Fruit fly (Drosophila melanogaster) whole organism, embryonic: Measurements from ENCODE around the gene Pmm2.

Experiments
- Atf6 ChIP-seq: fragments of 200-800 bp; sonication (Bioruptor generic); IDR thresholded peaks from 2 replicates; pipeline ENCODE4 v1.3.6; 2022; ENCODE audit warnings: missing biosample characterization, missing genetic modification characterization
- Awh ChIP-seq: fragments of 200-800 bp; sonication (Bioruptor generic); IDR thresholded peaks from 2 replicates; pipeline ENCODE4, ENCODE4 v1.3.6; 2022; ENCODE audit warnings: missing biosample characterization, missing genetic modification characterization
- Bdp1 ChIP-seq: fragments of 200-800 bp; sonication (Bioruptor generic); optimal IDR thresholded peaks from 3 replicates; lab custom pipeline; 2016; ENCODE audit warnings: missing biosample characterization, missing genetic modification characterization
- C15 ChIP-seq: fragments of 200-800 bp; sonication (Bioruptor generic); IDR thresholded peaks from 3 replicates; pipeline ENCODE4 v1.3.6; 2022; ENCODE audit warnings: missing biosample characterization, missing genetic modification characterization
- CG10267 ChIP-seq: fragments of 200-800 bp; sonication (Bioruptor generic); optimal IDR thresholded peaks from 2 replicates; lab custom pipeline; 2018; ENCODE audit warnings: missing biosample characterization, mild to moderate bottlenecking, missing genetic modification characterization, moderate library complexity
- CG10462 ChIP-seq: fragments of 200-800 bp; sonication (Bioruptor generic); optimal IDR thresholded peaks from 2 replicates; lab custom pipeline; 2016; ENCODE audit warnings: missing biosample characterization, missing genetic modification characterization
- CG10654 ChIP-seq: fragments of 200-800 bp; sonication (Bioruptor generic); optimal IDR thresholded peaks from 2 replicates; lab custom pipeline; 2016; ENCODE audit warnings: missing biosample characterization, missing genetic modification characterization
- CG11093 ChIP-seq: fragments of 200-800 bp; sonication (Bioruptor generic); IDR thresholded peaks from 3 replicates; pipeline ENCODE4 v1.3.6; 2022; ENCODE audit warnings: missing biosample characterization, missing genetic modification characterization
- CG11696 ChIP-seq: fragments of 200-800 bp; sonication (Bioruptor generic); IDR thresholded peaks from 2 replicates; pipeline ENCODE4 v1.3.6; 2022; ENCODE audit warnings: missing biosample characterization, missing genetic modification characterization
- CG12219 ChIP-seq: fragments of 200-800 bp; sonication (Bioruptor generic); optimal IDR thresholded peaks from 3 replicates; lab custom pipeline; 2018; ENCODE audit warnings: missing biosample characterization, mild to moderate bottlenecking, missing genetic modification characterization
- CG12769 ChIP-seq: fragments of 200-800 bp; sonication (Bioruptor generic); optimal IDR thresholded peaks from 2 replicates; lab custom pipeline; 2019; ENCODE audit warnings: missing biosample characterization, mild to moderate bottlenecking, missing genetic modification characterization, moderate library complexity
- CG13287 ChIP-seq: fragments of 200-800 bp; sonication (Bioruptor generic); IDR thresholded peaks from 2 replicates; pipeline ENCODE4 v1.3.6; 2022; ENCODE audit warnings: missing biosample characterization, missing genetic modification characterization; ENCODE audit not compliant: partially characterized antibody
- CG14710 ChIP-seq: fragments of 200-800 bp; sonication (Bioruptor generic); optimal IDR thresholded peaks from 3 replicates; lab custom pipeline; 2019; ENCODE audit warnings: missing biosample characterization, mild to moderate bottlenecking, missing genetic modification characterization, moderate library complexity
- CG15601 ChIP-seq: fragments of 200-800 bp; sonication (Bioruptor generic); optimal IDR thresholded peaks from 3 replicates; lab custom pipeline; 2019; ENCODE audit warnings: missing biosample characterization, mild to moderate bottlenecking, missing genetic modification characterization, moderate library complexity
- CG17568 ChIP-seq: fragments of 200-800 bp; sonication (Bioruptor generic); optimal IDR thresholded peaks from 2 replicates; lab custom pipeline; 2018; ENCODE audit warnings: missing biosample characterization, mild to moderate bottlenecking, missing genetic modification characterization, moderate library complexity
- CG30020 ChIP-seq: fragments of 200-800 bp; optimal IDR thresholded peaks from 2 replicates; lab custom pipeline; 2019; ENCODE audit warnings: missing biosample characterization, mild to moderate bottlenecking, missing genetic modification characterization, moderate library complexity
- CG30403 ChIP-seq: fragments of 200-800 bp; sonication (Bioruptor generic); optimal IDR thresholded peaks from 3 replicates; lab custom pipeline; 2016; ENCODE audit warnings: missing biosample characterization, missing genetic modification characterization
- CG34376 ChIP-seq: fragments of 200-800 bp; sonication (Bioruptor generic); optimal IDR thresholded peaks from 2 replicates; lab custom pipeline; 2018; ENCODE audit warnings: missing biosample characterization, mild to moderate bottlenecking, missing genetic modification characterization
- CG4404 ChIP-seq: fragments of 200-800 bp; sonication (Bioruptor generic); IDR thresholded peaks from 2 replicates; pipeline ENCODE4 v1.3.6; 2022; ENCODE audit warnings: missing biosample characterization, missing genetic modification characterization
- CG4424 ChIP-seq: fragments of 200-800 bp; sonication (Bioruptor generic); optimal IDR thresholded peaks from 3 replicates; lab custom pipeline; 2016; ENCODE audit warnings: missing biosample characterization, missing genetic modification characterization
- CG4854 ChIP-seq: fragments of 200-800 bp; sonication (Bioruptor generic); optimal IDR thresholded peaks from 2 replicates; lab custom pipeline; 2016; ENCODE audit warnings: missing biosample characterization, missing genetic modification characterization, inconsistent platforms
- CG7357 ChIP-seq: fragments of 200-800 bp; sonication (Bioruptor generic); IDR thresholded peaks from 3 replicates; pipeline ENCODE4 v1.3.6; 2022; ENCODE audit warnings: missing biosample characterization, missing genetic modification characterization
- Dad ChIP-seq: fragments of 200-800 bp; sonication (Bioruptor generic); optimal IDR thresholded peaks from 3 replicates; lab custom pipeline; 2016; ENCODE audit warnings: missing biosample characterization, missing genetic modification characterization
- Fer2 ChIP-seq: fragments of 200-800 bp; sonication (Bioruptor generic); optimal IDR thresholded peaks from 2 replicates; lab custom pipeline; 2018; ENCODE audit warnings: missing biosample characterization, mild to moderate bottlenecking, missing genetic modification characterization, moderate library complexity
- Mad ChIP-seq: fragments of 200-800 bp; sonication (Bioruptor generic); optimal IDR thresholded peaks from 2 replicates; lab custom pipeline; 2016; ENCODE audit warnings: missing biosample characterization, missing genetic modification characterization
- Opbp ChIP-seq: fragments of 200-800 bp; sonication (Bioruptor generic); IDR thresholded peaks from 3 replicates; pipeline ENCODE4 v1.3.6; 2022; ENCODE audit warnings: missing biosample characterization, missing genetic modification characterization; ENCODE audit not compliant: partially characterized antibody
- Side ChIP-seq: fragments of 200-800 bp; sonication (Bioruptor generic); optimal IDR thresholded peaks from 2 replicates; lab custom pipeline; 2016; ENCODE audit warnings: missing biosample characterization, missing genetic modification characterization
- ab ChIP-seq: fragments of 200-800 bp; sonication (Bioruptor generic); optimal IDR thresholded peaks from 2 replicates; lab custom pipeline; 2016; ENCODE audit warnings: missing biosample characterization, missing genetic modification characterization
- aop ChIP-seq: fragments of 200-800 bp; sonication (Bioruptor generic); IDR thresholded peaks from 2 replicates; pipeline ENCODE4 v1.3.6; 2022; ENCODE audit warnings: missing biosample characterization, missing genetic modification characterization
- ara ChIP-seq: fragments of 200-800 bp; sonication (Bioruptor generic); IDR thresholded peaks from 2 replicates; pipeline ENCODE4 v1.3.6; 2022; ENCODE audit warnings: missing biosample characterization, missing genetic modification characterization
- bab2 ChIP-seq: fragments of 200-800 bp; sonication (Bioruptor generic); optimal IDR thresholded peaks from 2 replicates; lab custom pipeline; 2016; ENCODE audit warnings: missing biosample characterization, missing genetic modification characterization
- corto ChIP-seq: fragments of 200-800 bp; sonication (Bioruptor generic); optimal IDR thresholded peaks from 2 replicates; lab custom pipeline; 2016; ENCODE audit warnings: missing biosample characterization, mild to moderate bottlenecking, missing genetic modification characterization, moderate library complexity
- crc ChIP-seq: fragments of 200-800 bp; sonication (Bioruptor generic); optimal IDR thresholded peaks from 2 replicates; lab custom pipeline; 2016; ENCODE audit warnings: missing biosample characterization, missing genetic modification characterization
- dan ChIP-seq: fragments of 200-800 bp; sonication (Bioruptor generic); IDR thresholded peaks from 2 replicates; pipeline ENCODE4 v1.3.6; 2022; ENCODE audit warnings: missing biosample characterization, missing genetic modification characterization
- en ChIP-seq: fragments of 200-800 bp; sonication (Bioruptor generic); optimal IDR thresholded peaks from 2 replicates; lab custom pipeline; 2016; ENCODE audit warnings: missing biosample characterization, missing genetic modification characterization
- esg ChIP-seq: fragments of 200-800 bp; sonication (Bioruptor generic); conservative IDR thresholded peaks from 2 replicates; pipeline ENCODE4 v1.3.6; 2022; ENCODE audit warnings: missing biosample characterization, missing genetic modification characterization
- fd64A ChIP-seq: fragments of 200-800 bp; sonication (Bioruptor generic); optimal IDR thresholded peaks from 3 replicates; lab custom pipeline; 2018; ENCODE audit warnings: missing biosample characterization, mild to moderate bottlenecking, missing genetic modification characterization
- gcm2 ChIP-seq: fragments of 200-800 bp; sonication (Bioruptor generic); optimal IDR thresholded peaks from 2 replicates; lab custom pipeline; 2016; ENCODE audit warnings: missing biosample characterization, missing genetic modification characterization
- gem ChIP-seq: fragments of 200-800 bp; sonication (Bioruptor generic); optimal IDR thresholded peaks from 2 replicates; lab custom pipeline; 2019; ENCODE audit warnings: missing biosample characterization, mild to moderate bottlenecking, missing genetic modification characterization, moderate library complexity
- hb ChIP-seq: fragments of 200-800 bp; sonication (Bioruptor generic); IDR thresholded peaks from 3 replicates; pipeline ENCODE4 v1.3.6; 2022; ENCODE audit warnings: missing biosample characterization, missing genetic modification characterization; ENCODE audit not compliant: partially characterized antibody
- hth ChIP-seq: fragments of >200 bp; optimal IDR thresholded peaks from 2 replicates; lab custom pipeline; 2017; ENCODE audit warnings: inconsistent platforms
- kah ChIP-seq: fragments of 200-800 bp; sonication (Bioruptor generic); optimal IDR thresholded peaks from 2 replicates; lab custom pipeline; 2018; ENCODE audit warnings: missing biosample characterization, mild to moderate bottlenecking, missing genetic modification characterization
- lmd ChIP-seq: fragments of 200-800 bp; sonication (Bioruptor generic); IDR thresholded peaks from 2 replicates; pipeline ENCODE4 v1.3.6; 2022; ENCODE audit warnings: missing biosample characterization, missing genetic modification characterization
- lola ChIP-seq, 3 experiments: fragments of >200 bp in 2 of 3; fragments of 200-800 bp in 1 of 3; sonication (Bioruptor generic) in 1 of 3; optimal IDR thresholded peaks; 2 replicates each; lab custom pipeline; 2017 to 2019; ENCODE audit warnings: missing biosample characterization in 3 of 3, missing genetic modification characterization in 3 of 3, mild to moderate bottlenecking in 1 of 3, moderate library complexity in 1 of 3
- org-1 ChIP-seq: fragments of 200-800 bp; sonication (Bioruptor generic); optimal IDR thresholded peaks from 2 replicates; lab custom pipeline; 2017; ENCODE audit warnings: missing biosample characterization, missing genetic modification characterization
- pzg ChIP-seq: fragments of 200-800 bp; sonication (Bioruptor generic); optimal IDR thresholded peaks from 3 replicates; lab custom pipeline; 2018; ENCODE audit warnings: missing biosample characterization, mild to moderate bottlenecking, missing genetic modification characterization, moderate library complexity
- ranshi ChIP-seq: fragments of 200-800 bp; sonication (Bioruptor generic); IDR thresholded peaks from 2 replicates; pipeline ENCODE4 v1.3.6; 2022; ENCODE audit warnings: missing biosample characterization, missing genetic modification characterization
- schlank ChIP-seq: fragments of 200-800 bp; sonication (Bioruptor generic); optimal IDR thresholded peaks from 2 replicates; lab custom pipeline; 2018; ENCODE audit warnings: missing biosample characterization, mild to moderate bottlenecking, missing genetic modification characterization
- seq ChIP-seq: fragments of 200-800 bp; sonication (Bioruptor generic); IDR thresholded peaks from 2 replicates; pipeline ENCODE4 v1.3.6; 2022; ENCODE audit warnings: missing biosample characterization, missing genetic modification characterization
- sug ChIP-seq: fragments of 200-800 bp; optimal IDR thresholded peaks from 2 replicates; lab custom pipeline; 2019; ENCODE audit warnings: missing biosample characterization, mild to moderate bottlenecking, missing genetic modification characterization, moderate library complexity
- trem ChIP-seq: fragments of 200-800 bp; optimal IDR thresholded peaks from 3 replicates; lab custom pipeline; 2019; ENCODE audit warnings: missing biosample characterization, mild to moderate bottlenecking, missing genetic modification characterization, moderate library complexity
- unpg ChIP-seq: fragments of 200-800 bp; sonication (Bioruptor generic); optimal IDR thresholded peaks from 3 replicates; lab custom pipeline; 2018; ENCODE audit warnings: missing biosample characterization, mild to moderate bottlenecking, missing genetic modification characterization, moderate library complexity

Pmm2 gene

dm6 chr3L:12572366-12572765, 38.0 kb downstream of the Pmm2 start, which contains the start of gene sowah (continued):
- TF ChIP-seq CG7357 (no peak), seq (GFP tag; lab: Robert Waterston, UW) (no peak), Awh (GFP tag; lab: Robert Waterston, UW) (no peak), CG11696 (GFP tag; lab: Robert Waterston, UW) (no peak), kah (GFP tag; lab: Kevin White, UChicago) (peak; percentile 25), Side (GFP tag; lab: Kevin White, UChicago) (peak; percentile 36), CG30403 (GFP tag; lab: Kevin White, UChicago) (peak; percentile 4), org-1 (no peak), Mad (peak; percentile 40), CG4424 (peak; percentile 43), CG11093 (no peak), schlank (tag; lab: Kevin White, UChicago) (no peak), Bdp1 (GFP tag; lab: Kevin White, UChicago) (peak; percentile 44), Fer2 (tag; lab: Kevin White, UChicago) (no peak), crc (GFP tag; lab: Kevin White, UChicago) (no peak), pzg (GFP tag; lab: Kevin White, UChicago) (peak; percentile 84), CG10267 (tag; lab: Kevin White, UChicago) (peak; percentile 58), CG12769 (tag; lab: Kevin White, UChicago) (peak; percentile 35), CG14710 (peak; percentile 67), CG10462 (no peak), CG17568 (GFP tag; lab: Kevin White, UChicago) (no peak), unpg (GFP tag; lab: Kevin White, UChicago) (no peak), dan (no peak), aop (GFP tag; lab: Robert Waterston, UW) (no peak), Opbp (GFP tag; lab: Robert Waterston, UW) (peak; percentile 65; the same call in 2 of the 3 replicates), ab (GFP tag; lab: Kevin White, UChicago) (peak; percentile 0), fd64A (GFP tag; lab: Kevin White, UChicago) (no peak), bab2 (GFP tag; lab: Kevin White, UChicago) (peak; percentile 32), ranshi (GFP tag; lab: Robert Waterston, UW) (no peak), gem (tag; lab: Kevin White, UChicago) (peak; percentile 28), en (GFP tag; lab: Kevin White, UChicago) (no peak), Dad (GFP tag; lab: Kevin White, UChicago) (peak; percentile 19), C15 (no peak), CG10654 (GFP tag; lab: Kevin White, UChicago) (peak; percentile 46), CG4854 (GFP tag; lab: Kevin White, UChicago) (peak; percentile 28), corto (GFP tag; lab: Kevin White, UChicago) (no peak), hb (no peak), ara (0 out of 2 replicates have a peak, but pooled peaks have one; percentile 28), lmd (GFP tag; lab: Robert Waterston, UW) (peak; percentile 42; the same call in 1 of the 2 replicates), CG12219 (GFP tag; lab: Kevin White, UChicago) (no peak), CG4404 (GFP tag; lab: Robert Waterston, UW) (no peak), Atf6 (no peak), lola (GFP tag; optimal IDR thresholded peaks at IDR 0.05; lab: Kevin White, UChicago) (peak in 1 of 3 experiments; percentile 3), CG30020 (tag; lab: Kevin White, UChicago) (peak; percentile 56), CG15601 (tag; lab: Kevin White, UChicago) (peak; percentile 28), hth (lab: Kevin White, UChicago) (no peak), esg (GFP tag; lab: Robert Waterston, UW) (no peak), CG34376 (GFP tag; lab: Kevin White, UChicago) (no peak), trem (tag; lab: Kevin White, UChicago) (peak; percentile 69), CG13287 (GFP tag; lab: Robert Waterston, UW) (peak; percentile 43; the same call in 1 of the 2 replicates), gcm2 (GFP tag; lab: Kevin White, UChicago) (no peak), sug (tag; lab: Kevin White, UChicago) (peak; percentile 55)
